Worm (Caenorhabditis elegans) whole organism, L3 larva: Measurements from ENCODE around the gene D2085.7.

Experiments
- R02D3.7 ChIP-seq: fragments of 150-350 bp; optimal IDR thresholded peaks from 2 replicates; lab custom pipeline; 2014; ENCODE audit warnings: missing biosample characterization, missing genetic modification characterization
- aly-2 ChIP-seq: fragments of 150-350 bp; optimal IDR thresholded peaks from 2 replicates; lab custom pipeline; 2014; ENCODE audit warnings: missing biosample characterization, missing genetic modification characterization
- ceh-16 ChIP-seq: sonication (generic microtip); optimal IDR thresholded peaks from 2 replicates; lab custom pipeline; 2017; ENCODE audit warnings: missing biosample characterization, missing genetic modification characterization
- ceh-28 ChIP-seq: fragments of 150-350 bp; optimal IDR thresholded peaks from 2 replicates; lab custom pipeline; 2014; ENCODE audit warnings: missing biosample characterization, missing genetic modification reagents, missing genetic modification characterization
- ceh-82 ChIP-seq: fragments of 150-350 bp; optimal IDR thresholded peaks from 2 replicates; lab custom pipeline; 2014; ENCODE audit warnings: missing biosample characterization, missing genetic modification characterization
- daf-12 ChIP-seq: fragments of 150-350 bp; optimal IDR thresholded peaks from 2 replicates; lab custom pipeline; 2014; ENCODE audit warnings: missing biosample characterization, missing genetic modification reagents, missing genetic modification characterization
- egl-27 ChIP-seq: sonication (generic microtip); optimal IDR thresholded peaks from 4 replicates; lab custom pipeline; 2017; ENCODE audit warnings: missing biosample characterization, missing genetic modification reagents, missing genetic modification characterization
- egl-5 ChIP-seq: fragments of 150-350 bp; optimal IDR thresholded peaks from 2 replicates; lab custom pipeline; 2017; ENCODE audit warnings: missing biosample characterization, missing genetic modification reagents, missing genetic modification characterization, inconsistent platforms
- elt-1 ChIP-seq: fragments of 150-350 bp; optimal IDR thresholded peaks from 2 replicates; lab custom pipeline; 2014; ENCODE audit warnings: missing biosample characterization, missing genetic modification characterization
- elt-2 ChIP-seq: sonication (generic microtip); optimal IDR thresholded peaks from 2 replicates; lab custom pipeline; 2016; ENCODE audit warnings: missing genetic modification reagents, mild to moderate bottlenecking, missing genetic modification characterization, missing compliant biosample characterization
- elt-3 ChIP-seq, 3 experiments: fragments of 150-350 bp in 1 of 3; sonication (generic microtip) in 2 of 3; optimal IDR thresholded peaks; 2 replicates in 2 of 3; 4 replicates in 1 of 3; lab custom pipeline; 2014 to 2017; ENCODE audit warnings: missing biosample characterization in 3 of 3, missing genetic modification characterization in 3 of 3
- eor-1 ChIP-seq, 2 experiments: fragments of 150-350 bp; optimal IDR thresholded peaks; 2 replicates each; lab custom pipeline; 2014 to 2018; ENCODE audit warnings: missing biosample characterization in 2 of 2, missing genetic modification characterization in 2 of 2
- fos-1 ChIP-seq: fragments of 150-350 bp; optimal IDR thresholded peaks from 2 replicates; lab custom pipeline; 2014; ENCODE audit warnings: missing biosample characterization, missing genetic modification characterization
- hmg-11 ChIP-seq: sonication (generic microtip); optimal IDR thresholded peaks from 2 replicates; lab custom pipeline; 2016; ENCODE audit warnings: missing genetic modification characterization, missing compliant biosample characterization
- jun-1 ChIP-seq: fragments of 150-350 bp; optimal IDR thresholded peaks from 2 replicates; lab custom pipeline; 2014; ENCODE audit warnings: missing biosample characterization, missing genetic modification reagents, missing genetic modification characterization
- lin-15B ChIP-seq: fragments of 150-350 bp; optimal IDR thresholded peaks from 2 replicates; lab custom pipeline; 2014; ENCODE audit warnings: missing biosample characterization, missing genetic modification characterization
- lin-39 ChIP-seq: fragments of 150-350 bp; optimal IDR thresholded peaks from 2 replicates; lab custom pipeline; 2018; ENCODE audit warnings: missing biosample characterization, missing genetic modification reagents, missing genetic modification characterization
- mdl-1 ChIP-seq: fragments of 150-350 bp; optimal IDR thresholded peaks from 2 replicates; lab custom pipeline; 2014; ENCODE audit warnings: missing biosample characterization, missing genetic modification characterization
- mml-1 ChIP-seq: fragments of 150-350 bp; sonication (generic microtip); optimal IDR thresholded peaks from 3 replicates; lab custom pipeline; 2014; ENCODE audit warnings: missing biosample characterization, missing genetic modification characterization
- nfya-1 ChIP-seq: sonication (generic microtip); optimal IDR thresholded peaks from 2 replicates; lab custom pipeline; 2017; ENCODE audit warnings: missing genetic modification characterization, mild to moderate bottlenecking, missing compliant biosample characterization, antibody characterized with exemption, moderate library complexity; ENCODE audit not compliant: insufficient read depth
- nhr-11 ChIP-seq: fragments of 150-350 bp; optimal IDR thresholded peaks from 2 replicates; lab custom pipeline; 2014; ENCODE audit warnings: missing biosample characterization, missing genetic modification characterization
- nhr-12 ChIP-seq: fragments of 150-350 bp; optimal IDR thresholded peaks from 2 replicates; lab custom pipeline; 2014; ENCODE audit warnings: missing biosample characterization, missing genetic modification characterization
- nhr-23 ChIP-seq: fragments of 150-350 bp; optimal IDR thresholded peaks from 2 replicates; lab custom pipeline; 2014; ENCODE audit warnings: missing biosample characterization, missing genetic modification reagents, missing genetic modification characterization
- nhr-25 ChIP-seq: sonication (generic microtip); optimal IDR thresholded peaks from 2 replicates; lab custom pipeline; 2017; ENCODE audit warnings: missing biosample characterization, missing genetic modification characterization
- nhr-43 ChIP-seq: sonication (generic microtip); optimal IDR thresholded peaks from 2 replicates; lab custom pipeline; 2016; ENCODE audit warnings: mild to moderate bottlenecking, missing genetic modification characterization, missing compliant biosample characterization; ENCODE audit not compliant: poor library complexity, severe bottlenecking
- nhr-76 ChIP-seq: fragments of 150-350 bp; sonication (generic microtip); optimal IDR thresholded peaks from 5 replicates; lab custom pipeline; 2014; ENCODE audit warnings: missing biosample characterization, missing genetic modification characterization
- pha-4 ChIP-seq: fragments of 150-350 bp; optimal IDR thresholded peaks from 2 replicates; lab custom pipeline; 2014; ENCODE audit warnings: missing biosample characterization, missing genetic modification reagents, missing genetic modification characterization
- pqm-1 ChIP-seq: fragments of 150-350 bp; optimal IDR thresholded peaks from 2 replicates; lab custom pipeline; 2017; ENCODE audit warnings: missing biosample characterization, missing genetic modification characterization, inconsistent platforms
- skn-1 ChIP-seq: fragments of 150-350 bp; optimal IDR thresholded peaks from 2 replicates; lab custom pipeline; 2014; ENCODE audit warnings: missing biosample characterization, missing genetic modification characterization
- snpc-4 ChIP-seq: fragments of 150-350 bp; optimal IDR thresholded peaks from 2 replicates; lab custom pipeline; 2014; ENCODE audit warnings: missing biosample characterization, missing genetic modification characterization
- unc-39 ChIP-seq: sonication (generic microtip); optimal IDR thresholded peaks from 4 replicates; lab custom pipeline; 2017; ENCODE audit warnings: missing biosample characterization, missing genetic modification characterization
- zag-1 ChIP-seq: fragments of 150-350 bp; optimal IDR thresholded peaks from 2 replicates; lab custom pipeline; 2014; ENCODE audit warnings: missing biosample characterization, missing genetic modification characterization
- ztf-4 ChIP-seq: fragments of 150-350 bp; optimal IDR thresholded peaks from 2 replicates; lab custom pipeline; 2014; ENCODE audit warnings: missing biosample characterization, missing genetic modification characterization

Gene D2085.7

DNA sequence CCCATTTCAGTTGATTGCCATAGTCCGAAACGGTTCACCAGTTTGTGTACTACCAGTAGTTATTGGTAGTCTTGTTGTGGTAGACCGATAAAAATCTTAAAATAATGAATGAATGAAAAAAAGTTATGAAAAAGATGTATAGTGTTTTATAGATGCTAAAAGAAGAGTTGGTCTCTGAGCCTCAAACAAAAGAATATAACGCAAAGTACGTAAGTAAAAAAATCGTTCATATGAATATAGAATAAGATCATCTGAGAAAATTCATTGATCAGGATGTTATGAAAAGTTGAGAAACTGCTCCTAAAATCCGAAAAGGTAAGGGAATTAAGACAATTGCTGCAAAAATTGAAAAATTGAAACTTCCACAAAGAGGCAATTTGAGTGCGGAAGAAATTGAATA is 23.7 kb upstream of the D2085.7 start, which contains the start of gene chhy-1:
Gene chhy-1, minus strand, starts transcription at position 101 of the 400 bp plus-strand sequence.
- TF ChIP-seq lin-15B (no peak), elt-3 (tag; optimal IDR thresholded peaks at IDR 0.05; lab: Kevin White, UChicago) (no peak), jun-1 (tag; lab: Kevin White, UChicago) (no peak), elt-1 (tag; lab: Kevin White, UChicago) (no peak), mdl-1 (tag; lab: Kevin White, UChicago) (no peak), fos-1 (tag; lab: Kevin White, UChicago) (no peak), nhr-12 (tag; lab: Kevin White, UChicago) (no peak), unc-39 (tag; lab: Kevin White, UChicago) (no peak)

DNA sequence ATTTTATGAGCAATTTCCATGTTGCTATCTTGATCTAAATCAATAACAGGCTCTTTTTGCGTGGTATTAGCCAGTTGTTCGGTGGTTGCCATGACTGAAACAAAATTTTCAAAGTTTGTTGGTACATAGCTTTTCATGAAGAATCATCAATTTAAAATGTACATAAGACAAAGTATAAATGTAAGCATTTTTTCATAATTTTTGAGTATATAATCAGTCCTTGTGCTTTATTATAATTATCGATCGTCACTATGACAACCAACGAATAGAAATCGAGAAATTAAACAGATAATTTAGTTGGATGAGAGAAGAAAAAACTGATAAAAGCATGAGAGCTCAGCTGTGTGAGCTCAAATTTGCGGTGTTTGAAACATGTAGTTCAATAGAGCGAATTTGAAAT is 19.3 kb upstream of the D2085.7 start, which contains the start of gene T22C8.3:
Gene T22C8.3, minus strand, starts transcription at position 101 of the 400 bp plus-strand sequence.
- no peak for TF ChIP-seq R02D3.7
- TF ChIP-seq aly-2 (tag; lab: Kevin White, UChicago), result no peak
- TF ChIP-seq pha-4, result peak; percentile 10
- no peak for TF ChIP-seq nhr-76 (tag; lab: Kevin White, UChicago)
- TF ChIP-seq ceh-82 (tag; lab: Kevin White, UChicago), result no peak
- TF ChIP-seq hmg-11 (tag; lab: Kevin White, UChicago), result no peak

DNA sequence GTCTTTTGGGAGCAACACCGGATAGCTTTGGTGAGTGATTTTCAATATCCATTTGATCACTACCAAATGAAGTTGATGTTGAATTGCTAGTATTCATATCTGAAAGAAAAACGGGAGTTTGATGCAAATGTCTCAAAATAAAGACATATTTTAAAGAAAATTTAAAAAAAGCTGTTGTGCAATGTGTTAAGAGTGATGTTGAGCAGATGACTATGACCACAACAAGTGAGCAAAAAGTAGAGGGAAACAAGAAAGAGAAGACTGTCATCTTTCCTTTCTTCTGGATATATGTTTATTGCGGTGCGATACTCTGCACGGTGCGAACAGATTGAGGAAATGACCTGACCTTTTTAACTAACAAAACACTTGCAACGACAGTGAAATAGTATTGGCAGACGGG is 17.8 kb upstream of the D2085.7 start, which contains the start of gene T22C8.4:
Gene T22C8.4, minus strand, starts transcription at position 101 of the 400 bp plus-strand sequence.
- no peak for TF ChIP-seq nhr-76 (tag; lab: Kevin White, UChicago)
- no peak for TF ChIP-seq nhr-11 (tag; lab: Kevin White, UChicago)
- no peak for TF ChIP-seq nhr-43 (tag; lab: Kevin White, UChicago)
- no peak for TF ChIP-seq ztf-4 (tag; lab: Kevin White, UChicago)
- TF ChIP-seq egl-27 (tag; lab: Kevin White, UChicago), result no peak
- no peak for TF ChIP-seq eor-1 (tag; optimal IDR thresholded peaks at IDR 0.05; lab: Kevin White, UChicago)
- TF ChIP-seq daf-12 (tag; lab: Kevin White, UChicago), result no peak
- TF ChIP-seq elt-2 (tag; lab: Kevin White, UChicago), result no peak
- no peak for TF ChIP-seq hmg-11 (tag; lab: Kevin White, UChicago)
- no peak for TF ChIP-seq ceh-28
- TF ChIP-seq lin-15B, result no peak
- TF ChIP-seq lin-39, result no peak
- no peak for TF ChIP-seq nhr-12 (tag; lab: Kevin White, UChicago)
- TF ChIP-seq mml-1 (tag; lab: Kevin White, UChicago), result no peak
- no peak for TF ChIP-seq ceh-82 (tag; lab: Kevin White, UChicago)
- TF ChIP-seq egl-5, result no peak
- no peak for TF ChIP-seq R02D3.7
- TF ChIP-seq, all 47 proteins: peak for 0

DNA sequence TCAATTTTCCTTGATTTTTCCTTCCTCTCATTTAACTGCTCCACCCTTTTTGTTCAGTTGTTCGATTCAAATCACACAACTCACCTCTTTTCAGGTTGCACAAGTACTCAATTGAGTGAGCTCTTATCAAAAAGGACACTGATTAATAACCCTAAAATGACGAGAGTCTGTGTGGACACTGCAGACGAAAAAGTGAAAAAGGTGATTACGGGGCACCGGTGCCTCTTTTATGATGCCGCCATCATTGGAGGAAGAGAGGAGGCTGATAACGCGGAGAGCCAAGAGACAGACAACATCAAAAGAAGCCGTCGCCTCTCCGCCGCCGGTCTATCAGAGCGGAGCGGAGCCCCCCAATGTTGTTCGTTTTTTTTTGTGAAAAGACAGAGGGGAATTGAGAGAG is 16.0 kb upstream of the D2085.7 start, which contains the start of gene sptf-2:
Gene sptf-2, plus strand, starts transcription at position 297 of the 400 bp plus-strand sequence.
- peak; percentile 16 for TF ChIP-seq nfya-1
- TF ChIP-seq jun-1 (tag; lab: Kevin White, UChicago), result peak; percentile 75
- TF ChIP-seq skn-1 (tag; lab: Kevin White, UChicago), result peak; percentile 17
- no peak for TF ChIP-seq fos-1 (tag; lab: Kevin White, UChicago)
- TF ChIP-seq elt-2 (tag; lab: Kevin White, UChicago), result peak; percentile 98
- TF ChIP-seq nhr-23 (tag; lab: Kevin White, UChicago), result no peak
- peak; percentile 88 for TF ChIP-seq pqm-1 (tag; lab: Kevin White, UChicago)
- peak; percentile 34 for TF ChIP-seq pha-4
- no peak for TF ChIP-seq lin-39
- no peak for TF ChIP-seq ceh-28
- no peak for TF ChIP-seq snpc-4 (tag; lab: Kevin White, UChicago)
- no peak for TF ChIP-seq nhr-25

DNA sequence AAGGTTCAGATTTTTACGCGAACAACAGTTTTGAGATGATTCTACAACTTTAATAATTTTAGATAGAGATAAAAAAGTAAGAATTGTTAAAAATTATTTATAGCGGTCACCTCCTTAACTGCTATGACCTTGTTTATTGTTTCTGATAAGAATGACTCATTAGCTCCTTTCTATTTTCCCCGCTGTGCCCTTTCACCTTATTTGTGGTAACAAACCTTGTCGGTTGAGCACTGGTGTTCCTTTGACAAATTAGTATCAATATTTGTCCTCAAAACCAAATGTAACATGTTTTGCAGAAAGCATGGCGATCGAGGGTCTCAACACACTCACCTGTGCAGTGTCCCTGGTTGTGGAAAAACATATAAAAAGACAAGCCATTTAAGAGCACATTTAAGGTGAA is 14.6 kb upstream of the D2085.7 start:
- no peak for TF ChIP-seq lin-15B
- TF ChIP-seq zag-1 (tag; lab: Kevin White, UChicago), result no peak
- TF ChIP-seq ceh-16 (tag; lab: Kevin White, UChicago), result no peak
- peak; percentile 48 for TF ChIP-seq pha-4
- TF ChIP-seq, all 47 proteins: peak for 1
